Worm (Caenorhabditis elegans) whole organism, L4 larva: ENCODE results near the gene C37H5.14.

Source experiments
- D1046.2 ChIP-seq: fragments of 200-800 bp; sonication (Bioruptor generic); IDR thresholded peaks from 2 replicates; pipeline ENCODE4 v1.3.6; 2022; ENCODE audit warnings: missing genetic modification characterization, missing compliant biosample characterization
- Y5F2A.4 ChIP-seq: fragments of 200-800 bp; sonication (Bioruptor generic); optimal IDR thresholded peaks from 2 replicates; lab custom pipeline; 2018; ENCODE audit warnings: mild to moderate bottlenecking, missing genetic modification characterization, missing compliant biosample characterization
- ZK337.2 ChIP-seq: fragments of 200-800 bp; sonication (Bioruptor generic); IDR thresholded peaks from 2 replicates; pipeline ENCODE4 v1.3.6; 2022; ENCODE audit warnings: missing genetic modification reagents, missing genetic modification characterization, missing compliant biosample characterization
- ceh-44 ChIP-seq: fragments of 200-800 bp; sonication (Bioruptor generic); IDR thresholded peaks from 2 replicates; pipeline ENCODE4 v1.3.6; 2022; ENCODE audit warnings: missing genetic modification reagents, missing genetic modification characterization, missing compliant biosample characterization
- nhr-11 ChIP-seq: fragments of 150-350 bp; optimal IDR thresholded peaks from 2 replicates; lab custom pipeline; 2014; ENCODE audit warnings: missing biosample characterization, missing genetic modification characterization
- nhr-237 ChIP-seq: sonication (generic microtip); optimal IDR thresholded peaks from 2 replicates; lab custom pipeline; 2017; ENCODE audit warnings: missing biosample characterization, missing genetic modification characterization
- zfp-3 ChIP-seq: fragments of 200-800 bp; sonication (Bioruptor generic); conservative IDR thresholded peaks from 2 replicates; pipeline ENCODE4 v1.3.6; 2022; ENCODE audit warnings: missing genetic modification reagents, missing genetic modification characterization, missing compliant biosample characterization
- ztf-11 ChIP-seq: fragments of 150-350 bp; optimal IDR thresholded peaks from 2 replicates; lab custom pipeline; 2014; ENCODE audit warnings: missing biosample characterization, missing genetic modification characterization

DNA sequence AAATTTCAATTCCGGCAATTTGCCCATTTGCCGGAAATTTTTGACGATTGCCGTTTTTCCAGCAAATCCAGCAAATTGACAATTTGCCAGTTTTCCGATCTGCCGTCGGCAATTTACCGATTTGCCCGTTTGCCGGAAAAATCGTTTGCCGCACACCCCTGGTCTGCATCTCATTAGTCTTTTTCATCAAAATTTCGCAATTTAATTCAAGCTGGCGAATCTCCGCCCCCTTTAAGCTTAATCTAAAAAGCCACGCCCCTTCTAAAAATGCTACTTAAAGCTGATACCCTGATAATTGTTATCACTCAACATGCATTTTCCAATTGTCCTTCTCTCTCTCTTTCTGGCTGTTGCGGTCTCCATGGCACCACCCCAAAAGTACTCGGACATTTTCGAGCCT lies 50.9 kb downstream of the C37H5.14 start, which contains the start of gene Y60C6A.1:
- no peak for TF ChIP-seq Y5F2A.4 (GFP tag; lab: Kevin White, UChicago)
- no peak for TF ChIP-seq nhr-11 (tag; lab: Kevin White, UChicago)
- no peak for TF ChIP-seq nhr-237 (tag; lab: Kevin White, UChicago)
- no peak for TF ChIP-seq zfp-3 (GFP tag; lab: Robert Waterston, UW)
- TF ChIP-seq ZK337.2 = no peak
- no peak for TF ChIP-seq ceh-44 (GFP tag; lab: Robert Waterston, UW)
- TF ChIP-seq D1046.2 = no peak
- no peak for TF ChIP-seq ztf-11 (tag; lab: Kevin White, UChicago)
